Fruit fly (Drosophila melanogaster) whole organism, embryonic: ENCODE data around the gene brat.

Experiments
- B-H1 ChIP-seq: fragments of 200-800 bp; sonication (Bioruptor generic); IDR thresholded peaks from 3 replicates; pipeline ENCODE4 v1.3.6; 2022; ENCODE audit warnings: missing biosample characterization, missing genetic modification characterization
- CG10267 ChIP-seq: fragments of 200-800 bp; sonication (Bioruptor generic); optimal IDR thresholded peaks from 2 replicates; lab custom pipeline; 2018; ENCODE audit warnings: missing biosample characterization, mild to moderate bottlenecking, missing genetic modification characterization, moderate library complexity
- CG11085 ChIP-seq: fragments of 200-800 bp; sonication (Bioruptor generic); IDR thresholded peaks from 2 replicates; pipeline ENCODE4 v1.3.6; 2022; ENCODE audit warnings: missing biosample characterization, missing genetic modification characterization
- CG11560 ChIP-seq: fragments of 200-800 bp; sonication (Bioruptor generic); IDR thresholded peaks from 3 replicates; pipeline ENCODE4 v1.3.6; 2022; ENCODE audit warnings: missing biosample characterization, missing genetic modification characterization
- CG13287 ChIP-seq: fragments of 200-800 bp; sonication (Bioruptor generic); IDR thresholded peaks from 2 replicates; pipeline ENCODE4 v1.3.6; 2022; ENCODE audit warnings: missing biosample characterization, missing genetic modification characterization; ENCODE audit not compliant: partially characterized antibody
- CG13296 ChIP-seq: fragments of 200-800 bp; sonication (Bioruptor generic); optimal IDR thresholded peaks from 3 replicates; lab custom pipeline; 2018; ENCODE audit warnings: missing biosample characterization, mild to moderate bottlenecking, missing genetic modification characterization
- CG14050 ChIP-seq: fragments of 200-800 bp; sonication (Bioruptor generic); IDR thresholded peaks from 3 replicates; pipeline ENCODE4 v1.3.6; 2022; ENCODE audit warnings: missing biosample characterization, missing genetic modification characterization
- CG1529 ChIP-seq: fragments of 200-800 bp; sonication (Bioruptor generic); optimal IDR thresholded peaks from 3 replicates; lab custom pipeline; 2018; ENCODE audit warnings: missing biosample characterization, missing genetic modification characterization
- CG1647 ChIP-seq: fragments of 200-800 bp; sonication (Bioruptor generic); optimal IDR thresholded peaks from 3 replicates; lab custom pipeline; 2016; ENCODE audit warnings: missing biosample characterization, missing genetic modification characterization
- CG17359 ChIP-seq: fragments of 200-800 bp; sonication (Bioruptor generic); optimal IDR thresholded peaks from 3 replicates; lab custom pipeline; 2018; ENCODE audit warnings: missing biosample characterization, mild to moderate bottlenecking, missing genetic modification characterization, moderate library complexity
- CG2116 ChIP-seq: fragments of 200-800 bp; sonication (Bioruptor generic); optimal IDR thresholded peaks from 3 replicates; lab custom pipeline; 2018; ENCODE audit warnings: missing biosample characterization, mild to moderate bottlenecking, missing genetic modification characterization
- CG2202 ChIP-seq: fragments of 200-800 bp; sonication (Bioruptor generic); optimal IDR thresholded peaks from 2 replicates; lab custom pipeline; 2018; ENCODE audit warnings: missing biosample characterization, mild to moderate bottlenecking, missing genetic modification characterization
- CG2875 ChIP-seq: fragments of 200-800 bp; sonication (Bioruptor generic); optimal IDR thresholded peaks from 2 replicates; lab custom pipeline; 2017; ENCODE audit warnings: missing biosample characterization, mild to moderate bottlenecking, missing genetic modification characterization, missing genetic modification reagents
- CG30431 ChIP-seq: fragments of 200-800 bp; sonication (Bioruptor generic); optimal IDR thresholded peaks from 2 replicates; lab custom pipeline; 2017; ENCODE audit warnings: missing biosample characterization, missing genetic modification characterization
- CG31441 ChIP-seq: fragments of 200-800 bp; sonication (Bioruptor generic); IDR thresholded peaks from 2 replicates; pipeline ENCODE4 v1.3.6; 2022; ENCODE audit warnings: missing biosample characterization, missing genetic modification characterization
- CG32532 ChIP-seq: fragments of 200-800 bp; sonication (Bioruptor generic); IDR thresholded peaks from 2 replicates; pipeline ENCODE4 v1.3.6; 2022; ENCODE audit warnings: missing biosample characterization, missing genetic modification characterization
- CG34422 ChIP-seq: fragments of 200-800 bp; sonication (Bioruptor generic); IDR thresholded peaks from 3 replicates; pipeline ENCODE4 v1.3.6; 2022; ENCODE audit warnings: missing biosample characterization, missing genetic modification characterization
- CG42726 ChIP-seq: fragments of 200-800 bp; sonication (Bioruptor generic); IDR thresholded peaks from 2 replicates; pipeline ENCODE4 v1.3.6; 2022; ENCODE audit warnings: missing biosample characterization, missing genetic modification characterization; ENCODE audit not compliant: partially characterized antibody
- CG6689 ChIP-seq: fragments of 200-800 bp; sonication (Bioruptor generic); IDR thresholded peaks from 2 replicates; pipeline ENCODE4 v1.3.6; 2022; ENCODE audit warnings: missing biosample characterization, missing genetic modification characterization
- Dip2 ChIP-seq: fragments of 200-800 bp; sonication (Bioruptor generic); IDR thresholded peaks from 2 replicates; pipeline ENCODE4 v1.3.6; 2022; ENCODE audit warnings: missing biosample characterization, missing genetic modification characterization
- ERR ChIP-seq: fragments of 200-800 bp; sonication (Bioruptor generic); optimal IDR thresholded peaks from 2 replicates; lab custom pipeline; 2016; ENCODE audit warnings: missing biosample characterization, missing genetic modification characterization
- Hsf ChIP-seq: fragments of 200-800 bp; sonication (Bioruptor generic); optimal IDR thresholded peaks from 3 replicates; lab custom pipeline; 2016; ENCODE audit warnings: missing biosample characterization, missing genetic modification characterization
- Mes4 ChIP-seq: fragments of 200-800 bp; sonication (Bioruptor generic); optimal IDR thresholded peaks from 2 replicates; lab custom pipeline; 2016; ENCODE audit warnings: missing biosample characterization, missing genetic modification characterization
- Nf-YA ChIP-seq: fragments of 200-800 bp; sonication (Bioruptor generic); IDR thresholded peaks from 2 replicates; pipeline ENCODE4 v1.3.6; 2022; ENCODE audit warnings: missing biosample characterization, missing genetic modification characterization
- bbx ChIP-seq: fragments of 200-800 bp; sonication (Bioruptor generic); IDR thresholded peaks from 2 replicates; pipeline ENCODE4 v1.3.6; 2022; ENCODE audit warnings: missing biosample characterization, missing genetic modification characterization; ENCODE audit not compliant: partially characterized antibody
- crc ChIP-seq: fragments of 200-800 bp; sonication (Bioruptor generic); optimal IDR thresholded peaks from 2 replicates; lab custom pipeline; 2016; ENCODE audit warnings: missing biosample characterization, missing genetic modification characterization
- esg ChIP-seq: fragments of 200-800 bp; sonication (Bioruptor generic); conservative IDR thresholded peaks from 2 replicates; pipeline ENCODE4 v1.3.6; 2022; ENCODE audit warnings: missing biosample characterization, missing genetic modification characterization
- eyg ChIP-seq: fragments of 200-800 bp; sonication (Bioruptor generic); optimal IDR thresholded peaks from 3 replicates; lab custom pipeline; 2016; ENCODE audit warnings: missing biosample characterization, missing genetic modification characterization
- fd96Cb ChIP-seq: fragments of 200-800 bp; sonication (Bioruptor generic); optimal IDR thresholded peaks from 2 replicates; lab custom pipeline; 2018; ENCODE audit warnings: missing biosample characterization, mild to moderate bottlenecking, missing genetic modification characterization, moderate library complexity
- fru ChIP-seq: fragments of >200 bp; optimal IDR thresholded peaks from 2 replicates; lab custom pipeline; 2017
- gem ChIP-seq: fragments of 200-800 bp; sonication (Bioruptor generic); optimal IDR thresholded peaks from 2 replicates; lab custom pipeline; 2019; ENCODE audit warnings: missing biosample characterization, mild to moderate bottlenecking, missing genetic modification characterization, moderate library complexity
- gfzf ChIP-seq: fragments of 200-800 bp; sonication (Bioruptor generic); optimal IDR thresholded peaks from 2 replicates; lab custom pipeline; 2016; ENCODE audit warnings: missing biosample characterization, mild to moderate bottlenecking, missing genetic modification characterization, moderate library complexity
- gt ChIP-seq: fragments of 200-800 bp; sonication (Bioruptor generic); IDR thresholded peaks from 2 replicates; pipeline ENCODE4 v1.3.6; 2022; ENCODE audit warnings: missing biosample characterization, missing genetic modification characterization
- jing ChIP-seq: fragments of 200-800 bp; sonication (Bioruptor generic); optimal IDR thresholded peaks from 2 replicates; lab custom pipeline; 2018; ENCODE audit warnings: missing biosample characterization, mild to moderate bottlenecking, missing genetic modification characterization
- maf-S ChIP-seq: fragments of 200-800 bp; sonication (Bioruptor generic); optimal IDR thresholded peaks from 2 replicates; lab custom pipeline; 2016; ENCODE audit warnings: missing biosample characterization, missing genetic modification characterization
- mam ChIP-seq: fragments of 200-800 bp; sonication (Bioruptor generic); optimal IDR thresholded peaks from 3 replicates; lab custom pipeline; 2016; ENCODE audit warnings: missing biosample characterization, missing genetic modification characterization
- nmo ChIP-seq: fragments of 200-800 bp; sonication (Bioruptor generic); optimal IDR thresholded peaks from 2 replicates; lab custom pipeline; 2018; ENCODE audit warnings: missing biosample characterization, mild to moderate bottlenecking, missing genetic modification characterization, moderate library complexity
- oc ChIP-seq: fragments of 200-800 bp; sonication (Bioruptor generic); optimal IDR thresholded peaks from 2 replicates; lab custom pipeline; 2018; ENCODE audit warnings: missing biosample characterization, mild to moderate bottlenecking, missing genetic modification characterization, moderate library complexity
- pzg ChIP-seq: fragments of 200-800 bp; sonication (Bioruptor generic); optimal IDR thresholded peaks from 3 replicates; lab custom pipeline; 2018; ENCODE audit warnings: missing biosample characterization, mild to moderate bottlenecking, missing genetic modification characterization, moderate library complexity
- row ChIP-seq: fragments of 200-800 bp; sonication (Bioruptor generic); IDR thresholded peaks from 3 replicates; pipeline ENCODE4 v1.3.6; 2022; ENCODE audit warnings: missing biosample characterization, missing genetic modification characterization
- salm ChIP-seq: fragments of 200-800 bp; sonication (Bioruptor generic); optimal IDR thresholded peaks from 2 replicates; lab custom pipeline; 2018; ENCODE audit warnings: missing biosample characterization, mild to moderate bottlenecking, missing genetic modification characterization
- sens ChIP-seq: fragments of 200-800 bp; sonication (Bioruptor generic); peaks from one replicate; lab custom pipeline; 2016; ENCODE audit warnings: missing biosample characterization, missing genetic modification characterization
- sima ChIP-seq: fragments of 200-800 bp; sonication (Bioruptor generic); optimal IDR thresholded peaks from 2 replicates; lab custom pipeline; 2016; ENCODE audit warnings: missing biosample characterization, missing genetic modification characterization
- slbo ChIP-seq: fragments of 200-800 bp; sonication (Bioruptor generic); IDR thresholded peaks from 2 replicates; pipeline ENCODE4 v1.3.6; 2022; ENCODE audit warnings: missing biosample characterization, missing genetic modification characterization
- slp2 ChIP-seq: fragments of 200-800 bp; sonication (Bioruptor generic); optimal IDR thresholded peaks from 2 replicates; lab custom pipeline; 2016; ENCODE audit warnings: missing biosample characterization, missing genetic modification characterization
- ssp ChIP-seq: fragments of 200-800 bp; sonication (Bioruptor generic); IDR thresholded peaks from 2 replicates; pipeline ENCODE4 v1.3.6; 2022; ENCODE audit warnings: missing biosample characterization, missing genetic modification characterization
- stwl ChIP-seq: fragments of 200-800 bp; sonication (Bioruptor generic); optimal IDR thresholded peaks from 3 replicates; lab custom pipeline; 2018; ENCODE audit warnings: missing biosample characterization, mild to moderate bottlenecking, missing genetic modification characterization, moderate library complexity
- sug ChIP-seq: fragments of 200-800 bp; optimal IDR thresholded peaks from 2 replicates; lab custom pipeline; 2019; ENCODE audit warnings: missing biosample characterization, mild to moderate bottlenecking, missing genetic modification characterization, moderate library complexity
- tll ChIP-seq, 2 experiments: fragments of 200-800 bp in 1 of 2; fragments of >200 bp in 1 of 2; sonication (Bioruptor generic) in 1 of 2; optimal IDR thresholded peaks; 2 replicates each; lab custom pipeline; 2017 to 2019; ENCODE audit warnings: missing biosample characterization in 2 of 2, missing genetic modification characterization in 2 of 2, mild to moderate bottlenecking in 1 of 2, moderate library complexity in 1 of 2
- trem ChIP-seq: fragments of 200-800 bp; optimal IDR thresholded peaks from 3 replicates; lab custom pipeline; 2019; ENCODE audit warnings: missing biosample characterization, mild to moderate bottlenecking, missing genetic modification characterization, moderate library complexity
- zf30C ChIP-seq: fragments of 200-800 bp; sonication (Bioruptor generic); optimal IDR thresholded peaks from 3 replicates; lab custom pipeline; 2018; ENCODE audit warnings: missing biosample characterization, mild to moderate bottlenecking, missing genetic modification characterization

brat gene

DNA sequence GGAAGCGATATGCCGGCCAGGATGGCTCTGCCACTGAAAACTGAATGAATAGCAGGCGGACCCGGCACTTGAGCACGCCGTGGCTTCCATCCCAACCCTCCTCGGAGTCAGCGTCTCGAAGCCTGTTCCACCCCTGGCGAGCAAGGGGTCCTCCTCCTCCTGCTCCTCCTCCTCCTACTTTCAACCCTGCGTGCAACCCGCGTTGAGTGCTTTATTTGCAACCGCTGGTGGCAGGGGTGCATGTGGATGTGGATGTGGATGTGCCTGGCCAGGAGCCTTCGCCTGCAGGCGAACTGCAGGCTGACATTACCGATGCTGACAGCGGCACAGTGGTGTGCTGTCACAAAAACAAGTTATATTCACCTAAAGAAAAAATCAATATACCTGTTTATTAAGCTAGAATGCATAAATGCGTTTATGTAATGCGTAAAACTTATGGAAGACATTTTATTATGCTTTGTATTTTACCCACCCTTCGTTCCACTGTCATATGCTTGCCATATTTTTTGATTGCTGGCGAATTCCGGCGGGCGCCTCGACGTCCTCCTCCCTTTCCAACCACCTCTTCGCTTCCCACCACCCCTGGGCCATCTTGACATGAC is 62.9 kb downstream of the brat start (continued):
- TF ChIP-seq bbx (GFP tag; lab: Robert Waterston, UW) = no peak
- no peak for TF ChIP-seq CG13296 (GFP tag; lab: Kevin White, UChicago)
- TF ChIP-seq CG2116 = peak; percentile 22
- TF ChIP-seq trem (tag; lab: Kevin White, UChicago) = peak; percentile 39
- no peak for TF ChIP-seq pzg (GFP tag; lab: Kevin White, UChicago)
- no peak for TF ChIP-seq sug (tag; lab: Kevin White, UChicago)
- no peak for TF ChIP-seq zf30C (GFP tag; lab: Kevin White, UChicago)
- TF ChIP-seq nmo (GFP tag; lab: Kevin White, UChicago) = peak; percentile 70
- peak; percentile 62 for TF ChIP-seq esg (GFP tag; lab: Robert Waterston, UW)
- TF ChIP-seq slbo (GFP tag; lab: Robert Waterston, UW) = peak; percentile 50
- peak; percentile 33 for TF ChIP-seq jing (GFP tag; lab: Kevin White, UChicago)
- TF ChIP-seq sima (GFP tag; lab: Kevin White, UChicago) = no peak
- TF ChIP-seq CG2202 (tag; lab: Kevin White, UChicago) = peak; percentile 64
- TF ChIP-seq sens (GFP tag; lab: Kevin White, UChicago) = peak; percentile 95
- TF ChIP-seq mam (GFP tag; lab: Kevin White, UChicago) = peak; percentile 24
- TF ChIP-seq Hsf (GFP tag; lab: Kevin White, UChicago) = peak; percentile 36
- TF ChIP-seq CG42726 (GFP tag; lab: Robert Waterston, UW) = no peak
- no peak for TF ChIP-seq maf-S (GFP tag; lab: Kevin White, UChicago)
- no peak for TF ChIP-seq CG13287 (GFP tag; lab: Robert Waterston, UW)
- TF ChIP-seq CG6689 = peak; percentile 79
- TF ChIP-seq CG32532 (GFP tag; lab: Robert Waterston, UW) = peak; percentile 33; the same call in 1 of the 2 replicates
- no peak for TF ChIP-seq ERR
- TF ChIP-seq CG31441 (GFP tag; lab: Robert Waterston, UW) = peak; percentile 68
- TF ChIP-seq fd96Cb = peak; percentile 59
- no peak for TF ChIP-seq fru (lab: Kevin White, UChicago)
- peak; percentile 14 for TF ChIP-seq oc
- no peak for TF ChIP-seq CG1647
- no peak for TF ChIP-seq gfzf (GFP tag; lab: Kevin White, UChicago)
- no peak for TF ChIP-seq CG11085 (GFP tag; lab: Robert Waterston, UW)
- 0 out of 2 replicates have a peak, but pooled peaks have one; percentile 30 for TF ChIP-seq gt (GFP tag; lab: Robert Waterston, UW)
- no peak for TF ChIP-seq eyg
- TF ChIP-seq salm = peak; percentile 28
- TF ChIP-seq crc = no peak
- peak; percentile 42 for TF ChIP-seq Mes4
- peak; percentile 71 for TF ChIP-seq CG2875
- TF ChIP-seq ssp (GFP tag; lab: Robert Waterston, UW) = peak; percentile 54
- peak; percentile 58 for TF ChIP-seq CG10267 (tag; lab: Kevin White, UChicago)
- 0 out of 3 replicates have a peak, but pooled peaks have one; percentile 29 for TF ChIP-seq CG11560 (tag; lab: Robert Waterston, UW)
- peak; percentile 50; the same call in 2 of the 3 replicates for TF ChIP-seq CG14050
- 0 out of 2 replicates have a peak, but pooled peaks have one; percentile 10 for TF ChIP-seq Nf-YA (GFP tag; lab: Robert Waterston, UW)
- TF ChIP-seq B-H1 (GFP tag; lab: Robert Waterston, UW) = peak; percentile 50
- no peak for TF ChIP-seq Dip2 (GFP tag; lab: Robert Waterston, UW)
- TF ChIP-seq stwl (tag; lab: Kevin White, UChicago) = no peak
- TF ChIP-seq row = peak; percentile 77
- TF ChIP-seq CG1529 (GFP tag; lab: Kevin White, UChicago) = peak; percentile 37
- TF ChIP-seq CG34422 = peak; percentile 65; the same call in 2 of the 3 replicates
- peak; percentile 47 for TF ChIP-seq CG17359
- TF ChIP-seq gem = peak; percentile 73
- peak; percentile 52 for TF ChIP-seq slp2 (GFP tag; lab: Kevin White, UChicago)
- TF ChIP-seq tll (GFP tag; optimal IDR thresholded peaks at IDR 0.05; lab: Kevin White, UChicago) = no peak
- peak; percentile 24 for TF ChIP-seq CG30431 (GFP tag; lab: Kevin White, UChicago)
